Worm (Caenorhabditis elegans) whole organism, late embryonic: Measurements from ENCODE around the gene srsx-19.

Experiments
- C08G9.2 ChIP-seq: sonication (generic microtip); optimal IDR thresholded peaks from 2 replicates; lab custom pipeline; 2016; ENCODE audit warnings: mild to moderate bottlenecking, missing genetic modification characterization, moderate library complexity, missing compliant biosample characterization
- C38D4.7 ChIP-seq: fragments of 200-800 bp; sonication (Bioruptor generic); optimal IDR thresholded peaks from 2 replicates; lab custom pipeline; 2018; ENCODE audit warnings: mild to moderate bottlenecking, missing genetic modification characterization, moderate library complexity, missing compliant biosample characterization
- F13H6.1 ChIP-seq: sonication (generic microtip); optimal IDR thresholded peaks from 2 replicates; lab custom pipeline; 2016; ENCODE audit warnings: missing genetic modification characterization, missing compliant biosample characterization
- K09A11.1 ChIP-seq: sonication (generic microtip); optimal IDR thresholded peaks from 2 replicates; lab custom pipeline; 2017; ENCODE audit warnings: antibody characterized with exemption, mild to moderate bottlenecking, missing genetic modification characterization, missing compliant biosample characterization; ENCODE audit not compliant: insufficient read depth
- T23F11.4 ChIP-seq: fragments of 200-800 bp; sonication (Bioruptor generic); optimal IDR thresholded peaks from 2 replicates; lab custom pipeline; 2018; ENCODE audit warnings: mild to moderate bottlenecking, missing genetic modification characterization, missing compliant biosample characterization
- Y22D7AL.16 ChIP-seq: sonication (generic microtip); optimal IDR thresholded peaks from 2 replicates; lab custom pipeline; 2016; ENCODE audit warnings: missing genetic modification characterization, missing compliant biosample characterization
- ceh-14 ChIP-seq: sonication (generic microtip); optimal IDR thresholded peaks from 2 replicates; lab custom pipeline; 2016; ENCODE audit warnings: missing genotype, missing genetic modification characterization, missing compliant biosample characterization
- ceh-19 ChIP-seq: fragments of 200-800 bp; sonication (Bioruptor generic); optimal IDR thresholded peaks from 2 replicates; lab custom pipeline; 2018; ENCODE audit warnings: mild to moderate bottlenecking, missing genetic modification characterization, missing compliant biosample characterization
- ceh-2 ChIP-seq: sonication (generic microtip); optimal IDR thresholded peaks from 2 replicates; lab custom pipeline; 2016; ENCODE audit warnings: missing genotype, missing genetic modification characterization, missing compliant biosample characterization
- ceh-24 ChIP-seq: sonication (generic microtip); optimal IDR thresholded peaks from 2 replicates; lab custom pipeline; 2016; ENCODE audit warnings: mild to moderate bottlenecking, missing genetic modification characterization, missing compliant biosample characterization
- ceh-31 ChIP-seq: sonication (generic microtip); optimal IDR thresholded peaks from 2 replicates; lab custom pipeline; 2016; ENCODE audit warnings: missing genetic modification characterization, missing compliant biosample characterization
- ceh-45 ChIP-seq: fragments of 200-800 bp; sonication (Bioruptor generic); IDR thresholded peaks from 2 replicates; pipeline ENCODE4 v1.3.6; 2022; ENCODE audit warnings: missing genetic modification reagents, missing genetic modification characterization, missing compliant biosample characterization
- ceh-6 ChIP-seq: fragments of 200-800 bp; sonication (Bioruptor generic); optimal IDR thresholded peaks from 2 replicates; lab custom pipeline; 2018; ENCODE audit warnings: mild to moderate bottlenecking, missing genetic modification characterization, missing compliant biosample characterization
- ets-4 ChIP-seq: sonication (generic microtip); optimal IDR thresholded peaks from 2 replicates; lab custom pipeline; 2016; ENCODE audit warnings: missing genetic modification characterization, missing compliant biosample characterization
- eyg-1 ChIP-seq: sonication (generic microtip); optimal IDR thresholded peaks from 2 replicates; lab custom pipeline; 2016; ENCODE audit warnings: missing genotype, missing genetic modification characterization, missing compliant biosample characterization
- fkh-10 ChIP-seq: fragments of 150-350 bp; optimal IDR thresholded peaks from 2 replicates; lab custom pipeline; 2014; ENCODE audit warnings: missing biosample characterization, missing genetic modification reagents, missing genetic modification characterization
- fkh-6 ChIP-seq: sonication (generic microtip); optimal IDR thresholded peaks from 2 replicates; lab custom pipeline; 2016; ENCODE audit warnings: missing genetic modification characterization, missing compliant biosample characterization
- hlh-13 ChIP-seq: fragments of 200-800 bp; sonication (Bioruptor generic); optimal IDR thresholded peaks from 2 replicates; lab custom pipeline; 2018; ENCODE audit warnings: mild to moderate bottlenecking, missing genetic modification characterization, missing compliant biosample characterization
- hlh-15 ChIP-seq: sonication (generic microtip); optimal IDR thresholded peaks from 2 replicates; lab custom pipeline; 2016; ENCODE audit warnings: missing genetic modification characterization, missing compliant biosample characterization
- hlh-30 ChIP-seq: sonication (generic microtip); optimal IDR thresholded peaks from 2 replicates; lab custom pipeline; 2017; ENCODE audit warnings: antibody characterized with exemption, missing genetic modification characterization, missing compliant biosample characterization; ENCODE audit not compliant: insufficient read depth
- hlh-8 ChIP-seq: sonication (generic microtip); optimal IDR thresholded peaks from 2 replicates; lab custom pipeline; 2016; ENCODE audit warnings: missing genotype, missing genetic modification characterization, missing compliant biosample characterization
- mec-3 ChIP-seq: sonication (generic microtip); optimal IDR thresholded peaks from 2 replicates; lab custom pipeline; 2016; ENCODE audit warnings: borderline replicate concordance, missing genetic modification characterization, missing compliant biosample characterization
- nfya-1 ChIP-seq: sonication (generic microtip); optimal IDR thresholded peaks from 2 replicates; lab custom pipeline; 2017; ENCODE audit warnings: missing genetic modification characterization, mild to moderate bottlenecking, missing compliant biosample characterization, antibody characterized with exemption, moderate library complexity
- nhr-11 ChIP-seq: fragments of 150-350 bp; optimal IDR thresholded peaks from 2 replicates; lab custom pipeline; 2014; ENCODE audit warnings: missing biosample characterization, missing genetic modification characterization
- odd-2 ChIP-seq: sonication (generic microtip); optimal IDR thresholded peaks from 2 replicates; lab custom pipeline; 2017; ENCODE audit warnings: antibody characterized with exemption, mild to moderate bottlenecking, missing genetic modification characterization, missing compliant biosample characterization
- pat-9 ChIP-seq: fragments of 200-800 bp; sonication (Bioruptor generic); optimal IDR thresholded peaks from 2 replicates; lab custom pipeline; 2018; ENCODE audit warnings: mild to moderate bottlenecking, missing genetic modification characterization, moderate library complexity, missing compliant biosample characterization
- pax-1 ChIP-seq: fragments of 150-350 bp; optimal IDR thresholded peaks from 2 replicates; lab custom pipeline; 2014; ENCODE audit warnings: missing biosample characterization, missing genetic modification characterization
- pha-2 ChIP-seq: sonication (generic microtip); optimal IDR thresholded peaks from 2 replicates; lab custom pipeline; 2017; ENCODE audit warnings: mild to moderate bottlenecking, missing genetic modification characterization, missing compliant biosample characterization
- sdc-2 ChIP-seq: sonication (generic microtip); optimal IDR thresholded peaks from 2 replicates; lab custom pipeline; 2016; ENCODE audit warnings: missing genotype, missing genetic modification characterization, missing compliant biosample characterization
- syd-9 ChIP-seq: sonication (generic microtip); optimal IDR thresholded peaks from 2 replicates; lab custom pipeline; 2016; ENCODE audit warnings: mild to moderate bottlenecking, missing genetic modification characterization, moderate library complexity, missing compliant biosample characterization
- tbx-7 ChIP-seq: sonication (generic microtip); optimal IDR thresholded peaks from 2 replicates; lab custom pipeline; 2016; ENCODE audit warnings: missing genotype, missing genetic modification characterization, missing compliant biosample characterization
- ttx-3 ChIP-seq: sonication (generic microtip); optimal IDR thresholded peaks from 2 replicates; lab custom pipeline; 2016; ENCODE audit warnings: missing genetic modification reagents, missing genetic modification characterization, missing compliant biosample characterization
- unc-55 ChIP-seq: sonication (generic microtip); optimal IDR thresholded peaks from 2 replicates; lab custom pipeline; 2017; ENCODE audit warnings: missing biosample characterization, missing genetic modification reagents, missing genetic modification characterization
- unc-86 ChIP-seq: sonication (generic microtip); optimal IDR thresholded peaks from 2 replicates; lab custom pipeline; 2016; ENCODE audit warnings: missing genetic modification characterization, missing compliant biosample characterization
- zip-5 ChIP-seq: sonication (generic microtip); optimal IDR thresholded peaks from 2 replicates; lab custom pipeline; 2016; ENCODE audit warnings: missing genetic modification characterization, missing compliant biosample characterization
- ztf-16 ChIP-seq: sonication (generic microtip); optimal IDR thresholded peaks from 2 replicates; lab custom pipeline; 2017; ENCODE audit warnings: missing genetic modification characterization, missing compliant biosample characterization

The srsx-19 gene

DNA sequence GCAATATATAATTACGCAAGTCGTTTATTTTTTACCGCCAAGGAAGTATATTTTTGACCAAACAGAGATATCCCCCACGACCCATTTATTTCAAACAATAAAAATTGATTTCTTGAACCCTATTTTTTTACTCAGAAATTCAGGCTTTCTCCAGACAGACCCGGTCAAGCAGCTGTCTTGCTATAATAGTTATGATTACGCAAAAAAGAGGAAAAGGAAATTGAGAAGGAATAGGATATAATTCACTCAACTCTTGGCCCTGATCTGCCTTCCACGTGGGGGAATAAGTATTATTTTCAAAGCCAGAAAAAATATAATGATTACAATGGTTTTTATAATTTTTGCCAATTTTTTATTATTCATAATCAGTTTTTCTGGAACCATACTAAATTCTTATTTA is 30.3 kb upstream of the srsx-19 start, which contains the start of gene srx-136:
Gene srx-136, plus strand, starts transcription at position 301 of the 400 bp plus-strand sequence.
- TF ChIP-seq hlh-30 (tag; lab: Kevin White, UChicago) (no peak), fkh-6 (tag; lab: Kevin White, UChicago) (no peak), nfya-1 (tag; lab: Kevin White, UChicago) (no peak), zip-5 (tag; lab: Kevin White, UChicago) (no peak), eyg-1 (tag; lab: Kevin White, UChicago) (no peak), hlh-15 (tag; lab: Kevin White, UChicago) (no peak), ttx-3 (tag; lab: Kevin White, UChicago) (no peak), hlh-8 (tag; lab: Kevin White, UChicago) (no peak), F13H6.1 (tag; lab: Kevin White, UChicago) (no peak), K09A11.1 (tag; lab: Kevin White, UChicago) (no peak)

DNA sequence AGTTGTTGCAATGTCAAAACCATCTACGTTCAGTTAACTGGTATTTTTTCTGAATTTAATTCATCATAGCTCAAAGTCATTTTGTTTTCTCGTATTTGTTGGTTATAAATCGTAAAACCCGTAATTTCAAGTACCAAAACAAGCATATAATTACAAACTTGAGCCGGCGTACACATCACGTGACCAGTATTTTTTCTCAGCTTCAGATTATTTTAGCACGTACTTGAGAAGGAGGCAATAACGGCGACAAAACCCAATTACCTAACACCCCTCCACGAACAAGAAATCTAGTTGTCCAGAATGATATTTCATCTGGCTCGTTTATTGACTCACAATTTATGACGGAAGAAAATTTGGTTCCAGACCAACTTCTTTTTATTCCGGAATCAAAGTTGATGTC is 28.6 kb upstream of the srsx-19 start, which contains the start of gene srx-135:
Gene srx-135, plus strand, starts transcription at position 301 of the 400 bp plus-strand sequence.
- no peak for TF ChIP-seq syd-9
- TF ChIP-seq unc-86, result no peak
- TF ChIP-seq ceh-31 (tag; lab: Kevin White, UChicago), result no peak
- TF ChIP-seq nhr-11 (tag; lab: Kevin White, UChicago), result no peak
- TF ChIP-seq unc-55 (GFP tag; lab: Kevin White, UChicago), result no peak
- TF ChIP-seq Y22D7AL.16 (tag; lab: Kevin White, UChicago), result no peak
- TF ChIP-seq ztf-16, result no peak
- no peak for TF ChIP-seq pat-9 (tag; lab: Kevin White, UChicago)
- TF ChIP-seq ceh-19 (GFP tag; lab: Kevin White, UChicago), result no peak
- no peak for TF ChIP-seq ceh-6 (GFP tag; lab: Kevin White, UChicago)
- no peak for TF ChIP-seq ets-4 (tag; lab: Kevin White, UChicago)

DNA sequence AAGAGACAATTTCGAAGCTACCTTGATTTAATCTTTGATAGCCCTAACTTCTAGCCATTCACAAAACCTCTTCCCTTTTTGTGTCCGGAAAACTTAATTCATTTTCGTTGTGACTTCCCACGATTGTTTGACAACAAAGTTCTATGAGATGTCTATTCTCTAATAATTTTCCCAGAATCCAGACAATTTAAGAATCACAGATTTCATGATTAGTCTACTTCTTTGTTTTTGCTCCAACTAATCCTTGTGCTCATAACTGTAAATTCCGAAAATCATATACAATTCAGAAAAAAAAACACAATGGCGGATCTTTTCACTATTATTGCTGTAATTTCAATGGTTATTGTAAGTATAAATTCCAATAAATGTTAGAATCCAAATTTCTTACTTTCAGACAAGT is 25.0 kb upstream of the srsx-19 start, which contains the start of gene srx-137:
Gene srx-137, plus strand, starts transcription at position 301 of the 400 bp plus-strand sequence.
- TF ChIP-seq K09A11.1 (tag; lab: Kevin White, UChicago) (no peak), odd-2 (tag; lab: Kevin White, UChicago) (no peak), ceh-45 (no peak), pat-9 (tag; lab: Kevin White, UChicago) (no peak), ceh-31 (tag; lab: Kevin White, UChicago) (no peak), C08G9.2 (tag; lab: Kevin White, UChicago) (no peak), T23F11.4 (GFP tag; lab: Kevin White, UChicago) (no peak), fkh-6 (tag; lab: Kevin White, UChicago) (no peak), nhr-11 (tag; lab: Kevin White, UChicago) (no peak), ceh-24 (tag; lab: Kevin White, UChicago) (no peak), mec-3 (tag; lab: Kevin White, UChicago) (no peak), hlh-13 (no peak), ceh-2 (tag; lab: Kevin White, UChicago) (no peak)

DNA sequence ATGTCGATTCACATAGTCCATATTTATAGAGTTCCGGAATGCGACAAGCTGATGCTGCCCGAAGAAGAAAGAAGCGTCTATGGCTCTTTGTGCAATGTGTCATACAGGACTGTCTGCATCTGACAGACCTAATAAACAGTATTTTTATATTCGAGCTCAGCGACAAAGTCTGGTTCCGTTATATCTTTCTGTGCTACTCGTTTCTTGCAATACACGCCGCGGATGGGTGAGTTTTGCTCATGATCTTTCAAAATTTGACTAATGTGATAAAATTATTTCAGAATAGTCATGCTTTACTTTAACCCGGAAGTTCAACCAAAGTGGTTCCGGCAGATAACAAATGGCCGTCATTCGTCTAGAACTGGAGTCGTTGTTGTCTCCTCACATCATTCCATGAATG is 23.8 kb upstream of the srsx-19 start:
- no peak for TF ChIP-seq nfya-1 (tag; lab: Kevin White, UChicago)
- no peak for TF ChIP-seq pax-1 (tag; lab: Kevin White, UChicago)
- TF ChIP-seq sdc-2 (tag; lab: Kevin White, UChicago), result no peak
- no peak for TF ChIP-seq C08G9.2 (tag; lab: Kevin White, UChicago)
- no peak for TF ChIP-seq ttx-3 (tag; lab: Kevin White, UChicago)
- TF ChIP-seq tbx-7 (tag; lab: Kevin White, UChicago), result no peak
- no peak for TF ChIP-seq Y22D7AL.16 (tag; lab: Kevin White, UChicago)
- no peak for TF ChIP-seq fkh-10
- no peak for TF ChIP-seq ceh-14 (tag; lab: Kevin White, UChicago)
- TF ChIP-seq fkh-6 (tag; lab: Kevin White, UChicago), result no peak
- TF ChIP-seq C38D4.7 (GFP tag; lab: Kevin White, UChicago), result no peak
- no peak for TF ChIP-seq mec-3 (tag; lab: Kevin White, UChicago)
- TF ChIP-seq pat-9 (tag; lab: Kevin White, UChicago), result no peak
- TF ChIP-seq pha-2 (tag; lab: Kevin White, UChicago), result no peak
